Worm (Caenorhabditis elegans) whole organism, early embryonic: Measurements from ENCODE around the gene pqn-63.

ENCODE experiments used
- B0310.2 ChIP-seq: sonication (generic microtip); optimal IDR thresholded peaks from 2 replicates; lab custom pipeline; 2016; ENCODE audit warnings: mild to moderate bottlenecking, missing genetic modification characterization, missing compliant biosample characterization
- F13C5.2 ChIP-seq: sonication (generic microtip); optimal IDR thresholded peaks from 2 replicates; lab custom pipeline; 2017; ENCODE audit warnings: mild to moderate bottlenecking, missing genetic modification characterization, inconsistent platforms, missing compliant biosample characterization
- aly-1 ChIP-seq: sonication (generic microtip); optimal IDR thresholded peaks from 2 replicates; lab custom pipeline; 2016; ENCODE audit warnings: missing genetic modification characterization, missing compliant biosample characterization
- ama-1 ChIP-seq: fragments of 150-350 bp; optimal IDR thresholded peaks from 2 replicates; lab custom pipeline; 2014
- ceh-13 ChIP-seq: fragments of 200-800 bp; sonication (Bioruptor generic); optimal IDR thresholded peaks from 2 replicates; lab custom pipeline; 2018; ENCODE audit warnings: mild to moderate bottlenecking, missing genetic modification characterization, missing compliant biosample characterization
- ceh-36 ChIP-seq: sonication (generic microtip); optimal IDR thresholded peaks from 2 replicates; lab custom pipeline; 2016; ENCODE audit warnings: missing genetic modification characterization, inconsistent platforms, missing compliant biosample characterization
- hmg-4 ChIP-seq: fragments of 200-800 bp; sonication (Bioruptor generic); optimal IDR thresholded peaks from 2 replicates; lab custom pipeline; 2018; ENCODE audit warnings: mild to moderate bottlenecking, missing genetic modification characterization, missing compliant biosample characterization
- pes-1 ChIP-seq: fragments of 200-800 bp; sonication (Bioruptor generic); IDR thresholded peaks from 2 replicates; pipeline ENCODE4 v1.3.6; 2022; ENCODE audit warnings: missing genetic modification reagents, missing genetic modification characterization, missing compliant biosample characterization
- sea-1 ChIP-seq: fragments of 200-800 bp; sonication (Bioruptor generic); conservative IDR thresholded peaks from 2 replicates; pipeline ENCODE4 v1.3.6; 2022; ENCODE audit warnings: missing genetic modification characterization, missing compliant biosample characterization
- tbx-37 ChIP-seq: fragments of 200-800 bp; sonication (Bioruptor generic); conservative IDR thresholded peaks from 2 replicates; pipeline ENCODE4 v1.3.6; 2022; ENCODE audit warnings: missing genetic modification reagents, missing genetic modification characterization, missing compliant biosample characterization

DNA sequence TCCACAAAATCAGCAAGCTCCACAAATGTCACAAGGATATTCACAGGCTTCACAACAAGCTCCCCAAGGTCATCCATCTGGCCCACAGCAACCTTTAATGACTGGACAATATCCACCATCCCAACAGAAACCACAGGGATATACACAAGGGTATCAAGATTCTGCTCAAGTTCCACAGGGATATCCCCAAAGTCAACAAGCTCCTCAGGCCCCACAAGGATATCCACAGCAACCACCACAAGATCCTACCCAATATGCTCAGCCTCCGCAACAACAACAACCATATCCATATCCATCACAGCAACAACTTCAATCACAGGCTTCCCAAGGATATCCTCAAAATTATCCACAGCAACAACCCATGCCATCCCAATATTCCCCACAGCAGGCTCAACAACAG is 856 bp downstream of the pqn-63 start:
- TF ChIP-seq hmg-4 (GFP tag; lab: Kevin White, UChicago) (peak; percentile 17), ceh-36 (tag; lab: Kevin White, UChicago) (no peak), ceh-13 (no peak), tbx-37 (GFP tag; lab: Robert Waterston, UW) (no peak), F13C5.2 (tag; lab: Kevin White, UChicago) (no peak), sea-1 (no peak), pes-1 (GFP tag; lab: Robert Waterston, UW) (no peak), ama-1 (lab: Kevin White, UChicago) (no peak), B0310.2 (no peak), aly-1 (tag; lab: Kevin White, UChicago) (no peak)
